Worm (Caenorhabditis elegans) whole organism, L1 larva: ENCODE results near the gene M110.10.
A peak's percentile ranks its signal among the peaks of the same experiment; 100 is the strongest.

ENCODE experiments used
- C34B4.2 ChIP-seq: sonication (generic microtip); optimal IDR thresholded peaks from 2 replicates; lab custom pipeline; 2017; ENCODE audit warnings: mild to moderate bottlenecking, missing genetic modification characterization, missing compliant biosample characterization
- F16B12.6 ChIP-seq: fragments of 150-350 bp; optimal IDR thresholded peaks from 2 replicates; lab custom pipeline; 2014; ENCODE audit warnings: missing biosample characterization, missing genetic modification characterization
- Y116A8C.19 ChIP-seq: sonication (generic microtip); optimal IDR thresholded peaks from 2 replicates; lab custom pipeline; 2016; ENCODE audit warnings: missing compliant biosample characterization, missing genetic modification characterization, borderline replicate concordance
- alr-1 ChIP-seq: fragments of 200-800 bp; sonication (Bioruptor generic); optimal IDR thresholded peaks from 2 replicates; lab custom pipeline; 2018; ENCODE audit warnings: borderline replicate concordance, mild to moderate bottlenecking, missing genetic modification characterization, missing compliant biosample characterization
- blmp-1 ChIP-seq: fragments of 150-350 bp; optimal IDR thresholded peaks from 2 replicates; lab custom pipeline; 2014; ENCODE audit warnings: missing biosample characterization, missing genetic modification characterization
- ceh-82 ChIP-seq, 3 experiments: fragments of 150-350 bp in 1 of 3; sonication (generic microtip) in 2 of 3; optimal IDR thresholded peaks; 2 replicates each; lab custom pipeline; 2014 to 2017; ENCODE audit warnings: missing biosample characterization in 3 of 3, missing genetic modification characterization in 3 of 3
- ceh-90 ChIP-seq: sonication (generic microtip); optimal IDR thresholded peaks from 2 replicates; lab custom pipeline; 2016; ENCODE audit warnings: missing genetic modification characterization, missing compliant biosample characterization
- ces-1 ChIP-seq: fragments of 150-350 bp; optimal IDR thresholded peaks from 2 replicates; lab custom pipeline; 2014; ENCODE audit warnings: missing biosample characterization, missing genetic modification reagents, missing genetic modification characterization
- dpl-1 ChIP-seq, 3 experiments: fragments of 150-350 bp in 2 of 3; sonication (generic microtip) in 1 of 3; optimal IDR thresholded peaks; 2 replicates each; lab custom pipeline; 2014 to 2017; ENCODE audit warnings: missing biosample characterization in 3 of 3, missing genetic modification characterization in 3 of 3, missing genetic modification reagents in 3 of 3
- dsc-1 ChIP-seq: sonication (generic microtip); optimal IDR thresholded peaks from 2 replicates; lab custom pipeline; 2016; ENCODE audit warnings: mild to moderate bottlenecking, missing genetic modification characterization, missing compliant biosample characterization
- efl-1 ChIP-seq, 4 experiments: fragments of 150-350 bp; optimal IDR thresholded peaks in 3 of 4; peaks in 1 of 4; 1 replicate in 1 of 4; 2 replicates in 3 of 4; lab custom pipeline; 2014; ENCODE audit warnings: missing biosample characterization in 2 of 4, missing genetic modification characterization in 2 of 4, missing genetic modification reagents in 2 of 4
- efl-3 ChIP-seq: fragments of 200-800 bp; sonication (Bioruptor generic); optimal IDR thresholded peaks from 2 replicates; lab custom pipeline; 2018; ENCODE audit warnings: mild to moderate bottlenecking, missing genetic modification characterization, missing compliant biosample characterization
- egl-13 ChIP-seq: sonication (generic microtip); optimal IDR thresholded peaks from 2 replicates; lab custom pipeline; 2016; ENCODE audit warnings: missing genotype, missing genetic modification reagents, missing genetic modification characterization, missing compliant biosample characterization
- elt-2 ChIP-seq: sonication (generic microtip); optimal IDR thresholded peaks from 2 replicates; lab custom pipeline; 2016; ENCODE audit warnings: missing genetic modification characterization, mild to moderate bottlenecking, inconsistent platforms, missing compliant biosample characterization, missing genetic modification reagents
- fkh-4 ChIP-seq: sonication (generic microtip); optimal IDR thresholded peaks from 2 replicates; lab custom pipeline; 2016; ENCODE audit warnings: missing compliant biosample characterization, missing genetic modification characterization, borderline replicate concordance
- fkh-8 ChIP-seq: sonication (generic microtip); optimal IDR thresholded peaks from 2 replicates; lab custom pipeline; 2016; ENCODE audit warnings: mild to moderate bottlenecking, missing genetic modification characterization, missing compliant biosample characterization
- fos-1 ChIP-seq: fragments of 150-350 bp; optimal IDR thresholded peaks from 2 replicates; lab custom pipeline; 2014; ENCODE audit warnings: missing biosample characterization, missing genetic modification characterization
- grh-1 ChIP-seq: fragments of 200-800 bp; sonication (Bioruptor generic); IDR thresholded peaks from 2 replicates; pipeline ENCODE4 v1.3.6; 2022; ENCODE audit warnings: missing genetic modification reagents, missing genetic modification characterization, missing compliant biosample characterization
- hlh-17 ChIP-seq: fragments of 200-800 bp; sonication (Bioruptor generic); optimal IDR thresholded peaks from 2 replicates; lab custom pipeline; 2018; ENCODE audit warnings: missing genetic modification characterization, mild to moderate bottlenecking, missing compliant biosample characterization, moderate library complexity, borderline replicate concordance
- hlh-4 ChIP-seq: sonication (generic microtip); optimal IDR thresholded peaks from 2 replicates; lab custom pipeline; 2016; ENCODE audit warnings: mild to moderate bottlenecking, missing genetic modification characterization, missing compliant biosample characterization
- hpl-2 ChIP-seq: fragments of 150-350 bp; optimal IDR thresholded peaks from 2 replicates; lab custom pipeline; 2014; ENCODE audit warnings: missing biosample characterization, missing genetic modification reagents, missing genetic modification characterization
- irx-1 ChIP-seq: sonication (generic microtip); optimal IDR thresholded peaks from 2 replicates; lab custom pipeline; 2016; ENCODE audit warnings: missing genetic modification characterization, missing compliant biosample characterization
- isw-1 ChIP-seq: fragments of 200-800 bp; sonication (Bioruptor generic); IDR thresholded peaks from 2 replicates; pipeline ENCODE4 v1.3.6; 2022; ENCODE audit warnings: missing genetic modification characterization, missing compliant biosample characterization
- lin-13 ChIP-seq: fragments of 150-350 bp; optimal IDR thresholded peaks from 2 replicates; lab custom pipeline; 2014; ENCODE audit warnings: missing biosample characterization, missing genetic modification reagents, missing genetic modification characterization
- lin-14 ChIP-seq: fragments of 200-800 bp; sonication (Bioruptor generic); optimal IDR thresholded peaks from 2 replicates; lab custom pipeline; 2018; ENCODE audit warnings: mild to moderate bottlenecking, missing genetic modification characterization, moderate library complexity, missing compliant biosample characterization
- lin-35 ChIP-seq, 2 experiments: fragments of 150-350 bp; optimal IDR thresholded peaks; 2 replicates each; lab custom pipeline; 2014; ENCODE audit warnings: missing biosample characterization in 2 of 2, missing genetic modification characterization in 2 of 2, missing genetic modification reagents in 2 of 2
- lin-39 ChIP-seq: fragments of 150-350 bp; optimal IDR thresholded peaks from 2 replicates; lab custom pipeline; 2014; ENCODE audit warnings: missing biosample characterization, missing genetic modification reagents, missing genetic modification characterization
- lsy-2 ChIP-seq, 2 experiments: fragments of 150-350 bp; optimal IDR thresholded peaks; 2 replicates each; lab custom pipeline; 2014; ENCODE audit warnings: missing biosample characterization in 2 of 2, missing genetic modification characterization in 2 of 2
- mdl-1 ChIP-seq, 2 experiments: fragments of 150-350 bp; optimal IDR thresholded peaks; 2 replicates each; lab custom pipeline; 2014 to 2017; ENCODE audit warnings: missing biosample characterization in 2 of 2, missing genetic modification characterization in 2 of 2, inconsistent platforms in 1 of 2
- mef-2 ChIP-seq: fragments of 150-350 bp; optimal IDR thresholded peaks from 2 replicates; lab custom pipeline; 2014; ENCODE audit warnings: missing biosample characterization, missing genetic modification characterization
- mep-1 ChIP-seq: fragments of 150-350 bp; optimal IDR thresholded peaks from 2 replicates; lab custom pipeline; 2014; ENCODE audit warnings: missing biosample characterization, missing genetic modification characterization
- nhr-20 ChIP-seq: sonication (generic microtip); optimal IDR thresholded peaks from 2 replicates; lab custom pipeline; 2016; ENCODE audit warnings: mild to moderate bottlenecking, missing genetic modification characterization, missing compliant biosample characterization
- nhr-237 ChIP-seq: fragments of 150-350 bp; optimal IDR thresholded peaks from 2 replicates; lab custom pipeline; 2014; ENCODE audit warnings: missing biosample characterization, missing genetic modification characterization
- nhr-28 ChIP-seq: fragments of 150-350 bp; optimal IDR thresholded peaks from 2 replicates; lab custom pipeline; 2014; ENCODE audit warnings: missing biosample characterization, missing genetic modification characterization
- nhr-71 ChIP-seq: sonication (generic microtip); optimal IDR thresholded peaks from 2 replicates; lab custom pipeline; 2016; ENCODE audit warnings: mild to moderate bottlenecking, missing genetic modification characterization, moderate library complexity, missing compliant biosample characterization
- nhr-77 ChIP-seq: fragments of 150-350 bp; optimal IDR thresholded peaks from 2 replicates; lab custom pipeline; 2014; ENCODE audit warnings: missing biosample characterization, missing genetic modification characterization
- nhr-85 ChIP-seq: sonication (generic microtip); peaks from one replicate; lab custom pipeline; 2016; ENCODE audit warnings: missing genetic modification characterization, inconsistent platforms, missing compliant biosample characterization
- nhr-90 ChIP-seq: sonication (generic microtip); optimal IDR thresholded peaks from 2 replicates; lab custom pipeline; 2016; ENCODE audit warnings: mild to moderate bottlenecking, missing genetic modification characterization, missing compliant biosample characterization; ENCODE audit not compliant: poor library complexity
- pag-3 ChIP-seq: sonication (generic microtip); optimal IDR thresholded peaks from 2 replicates; lab custom pipeline; 2017; ENCODE audit warnings: missing genetic modification characterization, mild to moderate bottlenecking, missing compliant biosample characterization, antibody characterized with exemption, borderline replicate concordance; ENCODE audit not compliant: insufficient read depth
- pax-3 ChIP-seq: fragments of 200-800 bp; sonication (Bioruptor generic); optimal IDR thresholded peaks from 2 replicates; lab custom pipeline; 2018; ENCODE audit warnings: mild to moderate bottlenecking, missing genetic modification characterization, moderate library complexity, missing compliant biosample characterization
- pqm-1 ChIP-seq: sonication (generic microtip); optimal IDR thresholded peaks from 3 replicates; lab custom pipeline; 2017; ENCODE audit warnings: missing biosample characterization, missing genetic modification characterization
- snpc-4 ChIP-seq: fragments of 150-350 bp; optimal IDR thresholded peaks from 2 replicates; lab custom pipeline; 2014; ENCODE audit warnings: missing biosample characterization, missing genetic modification characterization
- snu-23 ChIP-seq: sonication (generic microtip); optimal IDR thresholded peaks from 2 replicates; lab custom pipeline; 2016; ENCODE audit warnings: missing genetic modification characterization, missing compliant biosample characterization
- sptf-1 ChIP-seq: fragments of 150-350 bp; optimal IDR thresholded peaks from 2 replicates; lab custom pipeline; 2014; ENCODE audit warnings: missing biosample characterization, missing genetic modification characterization
- swsn-7 ChIP-seq: sonication (generic microtip); optimal IDR thresholded peaks from 2 replicates; lab custom pipeline; 2016; ENCODE audit warnings: missing genetic modification characterization, missing compliant biosample characterization
- unc-98 ChIP-seq: fragments of 200-800 bp; sonication (Bioruptor generic); IDR thresholded peaks from 2 replicates; pipeline ENCODE4 v1.3.6; 2022; ENCODE audit warnings: missing genetic modification characterization, missing compliant biosample characterization
- zag-1 ChIP-seq: fragments of 150-350 bp; optimal IDR thresholded peaks from 2 replicates; lab custom pipeline; 2014; ENCODE audit warnings: missing biosample characterization, missing genetic modification characterization
- ztf-4 ChIP-seq: fragments of 150-350 bp; optimal IDR thresholded peaks from 2 replicates; lab custom pipeline; 2014; ENCODE audit warnings: missing biosample characterization, missing genetic modification characterization

The M110.10 gene

ce11 chrII:8226475-8226874 lies 12.2 kb upstream of the M110.10 start:
- peak; percentile 10 for TF ChIP-seq pqm-1 (tag; lab: Kevin White, UChicago)
- TF ChIP-seq nhr-90 (tag; lab: Kevin White, UChicago) = peak; percentile 23
- TF ChIP-seq elt-2 (tag; lab: Kevin White, UChicago) = peak; percentile 93
- TF ChIP-seq lin-13 (GFP tag; lab: Kevin White, UChicago) = no peak
- peak; percentile 42 for TF ChIP-seq nhr-71 (tag; lab: Kevin White, UChicago)
- TF ChIP-seq ztf-4 = no peak
- TF ChIP-seq lin-35 (GFP tag; optimal IDR thresholded peaks at IDR 0.05; lab: Kevin White, UChicago) = peak in 1 of 2 experiments; percentile 16
- TF ChIP-seq blmp-1 = peak; percentile 23
- TF ChIP-seq nhr-20 = peak; percentile 47
- no peak for TF ChIP-seq swsn-7
- peak in 1 of 2 experiments; percentile 29 for TF ChIP-seq mdl-1 (tag; optimal IDR thresholded peaks at IDR 0.05; lab: Kevin White, UChicago)
- peak; percentile 9 for TF ChIP-seq snu-23
- peak; percentile 40 for TF ChIP-seq mep-1
- TF ChIP-seq efl-1 (optimal IDR thresholded peaks at IDR 0.05; lab: Kevin White, UChicago) = peak in 1 of 2 experiments; percentile 1
- TF ChIP-seq efl-1 (GFP tag; optimal IDR thresholded peaks at IDR 0.05 in 1 of 2; lab: Kevin White, UChicago) = no peak
- TF ChIP-seq lsy-2 (tag; optimal IDR thresholded peaks at IDR 0.05; lab: Kevin White, UChicago) = peak in 1 of 2 experiments; percentile 41
- no peak for TF ChIP-seq Y116A8C.19 (tag; lab: Kevin White, UChicago)
- TF ChIP-seq, all 84 proteins: peak for 12

ce11 chrII:8225914-8226313 lies 11.6 kb upstream of the M110.10 start:
- TF ChIP-seq dpl-1 (GFP tag; optimal IDR thresholded peaks at IDR 0.05; lab: Kevin White, UChicago) (no peak), egl-13 (tag; lab: Kevin White, UChicago) (no peak), alr-1 (tag; lab: Kevin White, UChicago) (no peak), nhr-237 (no peak), lin-14 (GFP tag; lab: Kevin White, UChicago) (peak; percentile 24), zag-1 (no peak), irx-1 (no peak), nhr-77 (tag; lab: Kevin White, UChicago) (no peak), fos-1 (tag; lab: Kevin White, UChicago) (no peak), blmp-1 (peak; percentile 89), F16B12.6 (tag; lab: Kevin White, UChicago) (no peak), ceh-90 (tag; lab: Kevin White, UChicago) (no peak), pax-3 (no peak), fkh-8 (tag; lab: Kevin White, UChicago) (no peak), mef-2 (tag; lab: Kevin White, UChicago) (no peak), lsy-2 (tag; optimal IDR thresholded peaks at IDR 0.05; lab: Kevin White, UChicago) (no peak), dsc-1 (no peak), snpc-4 (tag; lab: Kevin White, UChicago) (no peak), hlh-4 (tag; lab: Kevin White, UChicago) (no peak), Y116A8C.19 (tag; lab: Kevin White, UChicago) (no peak), lin-35 (GFP tag; optimal IDR thresholded peaks at IDR 0.05; lab: Kevin White, UChicago) (peak in 1 of 2 experiments; percentile 24), nhr-20 (peak; percentile 16), nhr-28 (tag; lab: Kevin White, UChicago) (no peak), fkh-4 (tag; lab: Kevin White, UChicago) (no peak), hpl-2 (GFP tag; lab: Kevin White, UChicago) (no peak), C34B4.2 (no peak), efl-1 (optimal IDR thresholded peaks at IDR 0.05; lab: Kevin White, UChicago) (no peak), efl-1 (GFP tag; optimal IDR thresholded peaks at IDR 0.05 in 1 of 2; lab: Kevin White, UChicago) (no peak), ces-1 (GFP tag; lab: Kevin White, UChicago) (no peak), elt-2 (tag; lab: Kevin White, UChicago) (no peak), lin-39 (no peak), hlh-17 (no peak), unc-98 (GFP tag; lab: Robert Waterston, UW) (no peak), efl-3 (GFP tag; lab: Kevin White, UChicago) (no peak), sptf-1 (tag; lab: Kevin White, UChicago) (no peak), pag-3 (no peak), snu-23 (peak; percentile 6), ceh-82 (tag; optimal IDR thresholded peaks at IDR 0.05; lab: Kevin White, UChicago) (no peak), mep-1 (no peak), isw-1 (GFP tag; lab: Robert Waterston, UW) (no peak), nhr-85 (tag; lab: Kevin White, UChicago) (peak; percentile 76), grh-1 (GFP tag; lab: Robert Waterston, UW) (0 out of 2 replicates have a peak, but pooled peaks have one; percentile 16), swsn-7 (no peak)
